ENCODE assay signal across 3 worm cellular contexts in the genomic region with DNA sequence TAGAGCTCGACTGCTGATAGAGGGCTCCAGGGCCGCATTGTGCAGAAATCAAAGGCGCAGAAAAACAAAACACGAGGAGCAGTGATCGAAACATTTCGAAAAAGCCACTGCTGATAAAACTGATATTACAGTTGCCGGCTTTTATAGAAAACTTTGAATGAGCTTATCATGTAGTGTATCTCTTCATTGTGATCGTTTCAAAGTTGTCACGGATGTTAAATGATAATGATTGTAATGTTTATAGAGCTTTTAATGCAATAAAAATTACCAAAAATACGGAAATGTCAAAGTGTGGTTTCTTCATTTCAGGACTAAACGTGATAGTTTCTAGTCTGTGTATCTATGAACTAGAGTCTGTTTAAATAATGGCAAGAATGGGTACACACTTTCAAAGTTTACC.
TF ChIP-seq lines count a peak whose summit lies in the region.

A gene (minus strand): TSS at position 101 of the 400 bp plus-strand sequence.

TF ChIP-seq in whole organism, L1 larva, 84 proteins besides CTCF, POLR2A, EP300 and RAD21:
- no peak for TF ChIP-seq swsn-7 (tag; optimal IDR thresholded peaks at IDR 0.05; lab: Kevin White, UChicago)
- peak; percentile 25 for TF ChIP-seq elt-2 (tag; optimal IDR thresholded peaks at IDR 0.05; lab: Kevin White, UChicago)
- no peak for TF ChIP-seq snpc-4 (tag; optimal IDR thresholded peaks at IDR 0.05; lab: Kevin White, UChicago)

TF ChIP-seq in whole organism, L3 larva, 47 proteins besides CTCF, POLR2A, EP300 and RAD21:
- TF ChIP-seq egl-5 (tag; optimal IDR thresholded peaks at IDR 0.05; lab: Kevin White, UChicago) (no peak), egl-27 (tag; optimal IDR thresholded peaks at IDR 0.05; lab: Kevin White, UChicago) (no peak), pqm-1 (tag; optimal IDR thresholded peaks at IDR 0.05; lab: Kevin White, UChicago) (no peak), elt-2 (tag; optimal IDR thresholded peaks at IDR 0.05; lab: Kevin White, UChicago) (peak; percentile 23)

TF ChIP-seq in whole organism, L4 larva, 104 proteins besides CTCF, POLR2A, EP300 and RAD21:
- TF ChIP-seq pqm-1 (tag; optimal IDR thresholded peaks at IDR 0.05; lab: Kevin White, UChicago) (peak; percentile 33), dve-1 (tag; optimal IDR thresholded peaks at IDR 0.05; lab: Kevin White, UChicago; ENCODE audit: insufficient read depth) (peak; percentile 9), nhr-10 (tag; optimal IDR thresholded peaks at IDR 0.05; lab: Kevin White, UChicago) (no peak), nhr-28 (tag; optimal IDR thresholded peaks at IDR 0.05; lab: Kevin White, UChicago) (peak; percentile 2), vab-7 (GFP tag; IDR thresholded peaks at IDR 0.05; lab: Robert Waterston, UW) (no peak)
